Worm (Caenorhabditis elegans) whole organism, midembryonic: Measurements from ENCODE around the gene M163.1.

Experiments used
- flt-1 ChIP-seq: fragments of 200-800 bp; sonication (Bioruptor generic); IDR thresholded peaks from 2 replicates; pipeline ENCODE4 v1.3.6; 2022; ENCODE audit warnings: missing genetic modification characterization, missing compliant biosample characterization
- klf-2 ChIP-seq: fragments of 200-800 bp; sonication (Bioruptor generic); conservative IDR thresholded peaks from 2 replicates; pipeline ENCODE4 v1.3.6; 2022; ENCODE audit warnings: missing genetic modification reagents, missing genetic modification characterization, missing compliant biosample characterization
- ref-1 ChIP-seq: fragments of 200-800 bp; sonication (Bioruptor generic); conservative IDR thresholded peaks from 2 replicates; pipeline ENCODE4 v1.3.6; 2022; ENCODE audit warnings: missing genetic modification reagents, missing genetic modification characterization, missing compliant biosample characterization
- tab-1 ChIP-seq: fragments of 200-800 bp; sonication (Bioruptor generic); IDR thresholded peaks from 2 replicates; pipeline ENCODE4 v1.3.6; 2022; ENCODE audit warnings: missing genetic modification characterization, missing compliant biosample characterization
- ztf-23 ChIP-seq: fragments of 200-800 bp; sonication (Bioruptor generic); IDR thresholded peaks from 2 replicates; pipeline ENCODE4 v1.3.6; 2022; ENCODE audit warnings: missing genetic modification reagents, missing genetic modification characterization, missing compliant biosample characterization

ce11 chrX:14535913-14536312, 32.3 kb upstream of the M163.1 start:
- TF ChIP-seq ztf-23 (GFP tag; lab: Robert Waterston, UW) = no peak
- TF ChIP-seq tab-1 (GFP tag; lab: Robert Waterston, UW) = no peak
- no peak for TF ChIP-seq ref-1
- TF ChIP-seq flt-1 (GFP tag; lab: Robert Waterston, UW) = no peak
- no peak for TF ChIP-seq klf-2 (GFP tag; lab: Robert Waterston, UW)
